Fruit fly (Drosophila melanogaster) whole organism, embryonic: ENCODE data around the gene bsk.

Experiments
- Blimp-1 ChIP-seq: fragments of 200-800 bp; sonication (Bioruptor generic); optimal IDR thresholded peaks from 3 replicates; lab custom pipeline; 2018; ENCODE audit warnings: missing biosample characterization, missing genetic modification characterization, mild to moderate bottlenecking, moderate library complexity, missing genetic modification reagents
- CG10274 ChIP-seq: fragments of 200-800 bp; sonication (Bioruptor generic); optimal IDR thresholded peaks from 3 replicates; lab custom pipeline; 2017; ENCODE audit warnings: missing biosample characterization, mild to moderate bottlenecking, missing genetic modification characterization
- CG10321 ChIP-seq: fragments of 200-800 bp; sonication (Bioruptor generic); IDR thresholded peaks from 2 replicates; pipeline ENCODE4 v1.3.6; 2022; ENCODE audit warnings: missing biosample characterization, missing genetic modification characterization
- CG12236 ChIP-seq: fragments of 200-800 bp; sonication (Bioruptor generic); optimal IDR thresholded peaks from 2 replicates; lab custom pipeline; 2016; ENCODE audit warnings: missing biosample characterization, missing genetic modification characterization
- CG12299 ChIP-seq: fragments of 200-800 bp; sonication (Bioruptor generic); optimal IDR thresholded peaks from 2 replicates; lab custom pipeline; 2018; ENCODE audit warnings: missing biosample characterization, mild to moderate bottlenecking, missing genetic modification characterization
- CG13296 ChIP-seq: fragments of 200-800 bp; sonication (Bioruptor generic); optimal IDR thresholded peaks from 3 replicates; lab custom pipeline; 2018; ENCODE audit warnings: missing biosample characterization, mild to moderate bottlenecking, missing genetic modification characterization
- CG13894 ChIP-seq: fragments of 200-800 bp; sonication (Bioruptor generic); optimal IDR thresholded peaks from 3 replicates; lab custom pipeline; 2018; ENCODE audit warnings: missing biosample characterization, mild to moderate bottlenecking, missing genetic modification characterization, moderate library complexity
- CG14014 ChIP-seq: fragments of 200-800 bp; sonication (Bioruptor generic); IDR thresholded peaks from 2 replicates; pipeline ENCODE4 v1.3.6; 2022; ENCODE audit warnings: missing biosample characterization, missing genetic modification characterization
- CG16813 ChIP-seq: fragments of 200-800 bp; sonication (Bioruptor generic); IDR thresholded peaks from 3 replicates; pipeline ENCODE4 v1.3.6; 2022; ENCODE audit warnings: missing biosample characterization, missing genetic modification characterization; ENCODE audit not compliant: partially characterized antibody
- CG16863 ChIP-seq: fragments of 200-800 bp; sonication (Bioruptor generic); optimal IDR thresholded peaks from 3 replicates; lab custom pipeline; 2016; ENCODE audit warnings: missing biosample characterization, missing genetic modification characterization
- CG17359 ChIP-seq: fragments of 200-800 bp; sonication (Bioruptor generic); optimal IDR thresholded peaks from 3 replicates; lab custom pipeline; 2018; ENCODE audit warnings: missing biosample characterization, mild to moderate bottlenecking, missing genetic modification characterization, moderate library complexity
- CG17912 ChIP-seq: fragments of 200-800 bp; sonication (Bioruptor generic); optimal IDR thresholded peaks from 2 replicates; lab custom pipeline; 2018; ENCODE audit warnings: missing biosample characterization, mild to moderate bottlenecking, missing genetic modification characterization
- CG1832 ChIP-seq: fragments of 200-800 bp; sonication (Bioruptor generic); optimal IDR thresholded peaks from 2 replicates; lab custom pipeline; 2017; ENCODE audit warnings: missing biosample characterization, mild to moderate bottlenecking, missing genetic modification characterization, inconsistent platforms
- CG18764 ChIP-seq: fragments of 200-800 bp; sonication (Bioruptor generic); optimal IDR thresholded peaks from 3 replicates; lab custom pipeline; 2016; ENCODE audit warnings: missing biosample characterization, missing genetic modification characterization
- CG2120 ChIP-seq: fragments of 200-800 bp; sonication (Bioruptor generic); optimal IDR thresholded peaks from 3 replicates; lab custom pipeline; 2016; ENCODE audit warnings: missing biosample characterization, missing genetic modification characterization
- CG2678 ChIP-seq: fragments of 200-800 bp; sonication (Bioruptor generic); optimal IDR thresholded peaks from 3 replicates; lab custom pipeline; 2019; ENCODE audit warnings: missing biosample characterization, mild to moderate bottlenecking, missing genetic modification characterization, moderate library complexity
- CG2889 ChIP-seq: fragments of 200-800 bp; sonication (Bioruptor generic); IDR thresholded peaks from 3 replicates; pipeline ENCODE4 v1.3.6; 2022; ENCODE audit warnings: missing biosample characterization, missing genetic modification characterization
- CG30020 ChIP-seq: fragments of 200-800 bp; optimal IDR thresholded peaks from 2 replicates; lab custom pipeline; 2019; ENCODE audit warnings: missing biosample characterization, mild to moderate bottlenecking, missing genetic modification characterization, moderate library complexity
- CG31441 ChIP-seq: fragments of 200-800 bp; sonication (Bioruptor generic); IDR thresholded peaks from 2 replicates; pipeline ENCODE4 v1.3.6; 2022; ENCODE audit warnings: missing biosample characterization, missing genetic modification characterization
- CG32532 ChIP-seq: fragments of 200-800 bp; sonication (Bioruptor generic); IDR thresholded peaks from 2 replicates; pipeline ENCODE4 v1.3.6; 2022; ENCODE audit warnings: missing biosample characterization, missing genetic modification characterization
- CG3726 ChIP-seq: fragments of 200-800 bp; sonication (Bioruptor generic); IDR thresholded peaks from 3 replicates; pipeline ENCODE4, ENCODE4 v1.3.6; 2022; ENCODE audit warnings: missing biosample characterization, missing genetic modification characterization
- CG6683 ChIP-seq: fragments of 200-800 bp; sonication (Bioruptor generic); optimal IDR thresholded peaks from 2 replicates; lab custom pipeline; 2017; ENCODE audit warnings: missing biosample characterization, mild to moderate bottlenecking, missing genetic modification characterization, missing genetic modification reagents
- CG6854 ChIP-seq: fragments of 200-800 bp; sonication (Bioruptor generic); optimal IDR thresholded peaks from 3 replicates; lab custom pipeline; 2017; ENCODE audit warnings: missing biosample characterization, mild to moderate bottlenecking, missing genetic modification characterization
- CG7987 ChIP-seq: fragments of 200-800 bp; sonication (Bioruptor generic); optimal IDR thresholded peaks from 2 replicates; lab custom pipeline; 2018; ENCODE audit warnings: missing biosample characterization, mild to moderate bottlenecking, missing genetic modification characterization, moderate library complexity
- CTCF ChIP-seq: fragments of 200-800 bp; sonication (Bioruptor generic); optimal IDR thresholded peaks from 2 replicates; lab custom pipeline; 2017; ENCODE audit warnings: missing biosample characterization, mild to moderate bottlenecking, missing genetic modification characterization, moderate library complexity
- Camta ChIP-seq: fragments of 200-800 bp; sonication (Bioruptor generic); optimal IDR thresholded peaks from 2 replicates; lab custom pipeline; 2016; ENCODE audit warnings: missing biosample characterization, missing genetic modification characterization
- D19B ChIP-seq: fragments of 200-800 bp; sonication (Bioruptor generic); optimal IDR thresholded peaks from 2 replicates; lab custom pipeline; 2017; ENCODE audit warnings: missing biosample characterization, mild to moderate bottlenecking, missing genetic modification characterization
- Dfd ChIP-seq, 2 experiments: fragments of >200 bp; optimal IDR thresholded peaks; 2 replicates each; lab custom pipeline; 2017; ENCODE audit warnings: missing biosample characterization in 2 of 2, missing genetic modification characterization in 2 of 2
- E2f2 ChIP-seq: fragments of 200-800 bp; sonication (Bioruptor generic); IDR thresholded peaks from 2 replicates; pipeline ENCODE4 v1.3.6; 2022; ENCODE audit warnings: missing biosample characterization, missing genetic modification characterization
- Nf-YA ChIP-seq: fragments of 200-800 bp; sonication (Bioruptor generic); IDR thresholded peaks from 2 replicates; pipeline ENCODE4 v1.3.6; 2022; ENCODE audit warnings: missing biosample characterization, missing genetic modification characterization
- Sox100B ChIP-seq: fragments of 200-800 bp; sonication (Bioruptor generic); optimal IDR thresholded peaks from 3 replicates; lab custom pipeline; 2018; ENCODE audit warnings: missing biosample characterization, mild to moderate bottlenecking, missing genetic modification characterization
- Ssrp ChIP-seq: fragments of 200-800 bp; sonication (Bioruptor generic); optimal IDR thresholded peaks from 2 replicates; lab custom pipeline; 2018; ENCODE audit warnings: missing biosample characterization, mild to moderate bottlenecking, missing genetic modification characterization, moderate library complexity
- Tbp ChIP-seq: fragments of >200 bp; optimal IDR thresholded peaks from 2 replicates; lab custom pipeline; 2018; ENCODE audit warnings: missing biosample characterization, missing genetic modification characterization
- br ChIP-seq: fragments of >200 bp; optimal IDR thresholded peaks from 2 replicates; lab custom pipeline; 2017
- cato ChIP-seq: fragments of 200-800 bp; sonication (Bioruptor generic); optimal IDR thresholded peaks from 2 replicates; lab custom pipeline; 2016; ENCODE audit warnings: missing biosample characterization, missing genetic modification characterization, borderline replicate concordance
- crol ChIP-seq: fragments of 200-800 bp; sonication (Bioruptor generic); IDR thresholded peaks from 2 replicates; pipeline ENCODE4 v1.3.6; 2022; ENCODE audit warnings: missing biosample characterization, missing genetic modification characterization
- ems ChIP-seq: fragments of 200-800 bp; sonication (Bioruptor generic); optimal IDR thresholded peaks from 3 replicates; lab custom pipeline; 2016; ENCODE audit warnings: missing biosample characterization, missing genetic modification characterization
- gcm ChIP-seq: fragments of 200-800 bp; sonication (Bioruptor generic); optimal IDR thresholded peaks from 2 replicates; lab custom pipeline; 2019; ENCODE audit warnings: missing biosample characterization, mild to moderate bottlenecking, missing genetic modification characterization, moderate library complexity
- insv ChIP-seq, 2 experiments: fragments of 200-800 bp; sonication (Bioruptor generic); optimal IDR thresholded peaks; 3 replicates each; lab custom pipeline; 2016 to 2018; ENCODE audit warnings: missing biosample characterization in 2 of 2, missing genetic modification characterization in 2 of 2
- knrl ChIP-seq: fragments of 200-800 bp; sonication (Bioruptor generic); IDR thresholded peaks from 3 replicates; pipeline ENCODE4 v1.3.6; 2022; ENCODE audit warnings: missing biosample characterization, missing genetic modification characterization; ENCODE audit not compliant: partially characterized antibody
- mirr ChIP-seq: fragments of 200-800 bp; sonication (Bioruptor generic); optimal IDR thresholded peaks from 3 replicates; lab custom pipeline; 2018; ENCODE audit warnings: missing biosample characterization, mild to moderate bottlenecking, missing genetic modification characterization
- nau ChIP-seq: fragments of 200-800 bp; sonication (Bioruptor generic); optimal IDR thresholded peaks from 3 replicates; lab custom pipeline; 2017; ENCODE audit warnings: missing biosample characterization, mild to moderate bottlenecking, missing genetic modification characterization, missing genetic modification reagents
- nerfin-1 ChIP-seq: fragments of 200-800 bp; sonication (Bioruptor generic); optimal IDR thresholded peaks from 3 replicates; lab custom pipeline; 2019; ENCODE audit warnings: missing biosample characterization, mild to moderate bottlenecking, missing genetic modification characterization, moderate library complexity
- pho ChIP-seq: fragments of 200-800 bp; sonication (Bioruptor generic); optimal IDR thresholded peaks from 2 replicates; lab custom pipeline; 2016; ENCODE audit warnings: missing biosample characterization, missing genetic modification characterization
- salm ChIP-seq: fragments of 200-800 bp; sonication (Bioruptor generic); optimal IDR thresholded peaks from 2 replicates; lab custom pipeline; 2018; ENCODE audit warnings: missing biosample characterization, mild to moderate bottlenecking, missing genetic modification characterization
- sima ChIP-seq: fragments of 200-800 bp; sonication (Bioruptor generic); optimal IDR thresholded peaks from 2 replicates; lab custom pipeline; 2016; ENCODE audit warnings: missing biosample characterization, missing genetic modification characterization
- so ChIP-seq: fragments of 200-800 bp; sonication (Bioruptor generic); IDR thresholded peaks from 3 replicates; pipeline ENCODE4 v1.3.6; 2022; ENCODE audit warnings: missing biosample characterization, missing genetic modification characterization
- tup ChIP-seq: fragments of 200-800 bp; sonication (Bioruptor generic); optimal IDR thresholded peaks from 2 replicates; lab custom pipeline; 2016; ENCODE audit warnings: missing biosample characterization, mild to moderate bottlenecking, missing genetic modification characterization, moderate library complexity
- unc-4 ChIP-seq: fragments of 200-800 bp; sonication (Bioruptor generic); IDR thresholded peaks from 2 replicates; pipeline ENCODE4 v1.3.6; 2022; ENCODE audit warnings: missing biosample characterization, missing genetic modification characterization; ENCODE audit not compliant: partially characterized antibody
- vnd ChIP-seq: fragments of 200-800 bp; sonication (Bioruptor generic); IDR thresholded peaks from 3 replicates; pipeline ENCODE4 v1.3.6; 2022; ENCODE audit warnings: missing biosample characterization, missing genetic modification characterization; ENCODE audit not compliant: partially characterized antibody
- wor ChIP-seq: fragments of 200-800 bp; sonication (Bioruptor generic); IDR thresholded peaks from 2 replicates; pipeline ENCODE4 v1.3.6; 2022; ENCODE audit warnings: missing biosample characterization, missing genetic modification characterization

bsk gene

DNA sequence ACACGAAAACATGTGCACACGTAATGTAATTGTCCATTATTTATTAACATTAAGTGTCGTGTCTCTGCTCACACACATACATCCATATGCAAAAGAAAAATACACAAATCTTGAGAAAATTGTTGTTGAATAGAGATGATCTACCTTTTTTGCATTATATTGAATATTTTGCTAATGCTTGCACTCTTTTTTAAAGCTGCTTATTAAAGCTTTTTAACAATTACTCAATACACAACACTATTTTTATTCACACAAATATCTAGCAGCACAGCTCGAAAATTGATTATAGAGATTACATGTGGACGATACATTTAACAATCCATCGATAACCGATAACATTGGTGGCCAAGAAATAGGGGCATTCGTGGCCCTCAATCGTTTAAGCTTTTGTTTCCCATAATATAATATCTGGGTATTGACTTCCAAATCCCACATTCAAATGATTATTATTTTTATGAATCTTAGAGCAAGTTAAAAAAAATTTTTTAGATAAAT is 41.8 kb upstream of the bsk start, which contains the start of gene Ufd4 (continued):
- TF ChIP-seq CG17912 (no peak), Ssrp (tag; lab: Kevin White, UChicago) (peak; percentile 68), CG10274 (GFP tag; lab: Kevin White, UChicago) (no peak), CG17359 (tag; lab: Kevin White, UChicago) (peak; percentile 73), nerfin-1 (tag; lab: Kevin White, UChicago) (no peak), CG1832 (GFP tag; lab: Kevin White, UChicago) (no peak), CG2678 (tag; lab: Kevin White, UChicago) (no peak), CG31441 (GFP tag; lab: Robert Waterston, UW) (no peak), CG30020 (tag; lab: Kevin White, UChicago) (peak; percentile 95), unc-4 (GFP tag; lab: Robert Waterston, UW) (no peak; the same call in 1 of the 2 replicates), CG2889 (GFP tag; lab: Robert Waterston, UW) (no peak), Camta (GFP tag; lab: Kevin White, UChicago) (peak; percentile 68), so (GFP tag; lab: Robert Waterston, UW) (no peak; the same call in 2 of the 3 replicates), gcm (no peak), CG6854 (GFP tag; lab: Kevin White, UChicago) (no peak), cato (GFP tag; lab: Kevin White, UChicago) (no peak), Dfd (GFP tag; optimal IDR thresholded peaks at IDR 0.05; lab: Kevin White, UChicago) (no peak), sima (no peak), CG12299 (tag; lab: Kevin White, UChicago) (no peak), mirr (GFP tag; lab: Kevin White, UChicago) (no peak), Sox100B (no peak), CG10321 (GFP tag; lab: Robert Waterston, UW) (no peak), ems (GFP tag; lab: Kevin White, UChicago) (peak; percentile 64), Blimp-1 (GFP tag; lab: Kevin White, UChicago) (no peak), Nf-YA (peak; percentile 44; the same call in 1 of the 2 replicates), E2f2 (GFP tag; lab: Robert Waterston, UW) (peak; percentile 33; the same call in 1 of the 2 replicates), crol (GFP tag; lab: Robert Waterston, UW) (no peak), CG7987 (peak; percentile 43), CG6683 (GFP tag; lab: Kevin White, UChicago) (peak; percentile 24), tup (GFP tag; lab: Kevin White, UChicago) (no peak), CTCF (GFP tag; lab: Kevin White, UChicago) (no peak), CG32532 (GFP tag; lab: Robert Waterston, UW) (no peak; the same call in 1 of the 2 replicates), CG18764 (GFP tag; lab: Kevin White, UChicago) (peak; percentile 50), wor (no peak), CG2120 (peak; percentile 79), CG13894 (tag; lab: Kevin White, UChicago) (no peak), insv (GFP tag; optimal IDR thresholded peaks at IDR 0.05; lab: Kevin White, UChicago) (no peak), CG16863 (peak; percentile 63), CG16813 (GFP tag; lab: Robert Waterston, UW) (peak; percentile 40; the same call in 2 of the 3 replicates), knrl (GFP tag; lab: Robert Waterston, UW) (no peak), Tbp (GFP tag; lab: Kevin White, UChicago) (no peak), CG13296 (GFP tag; lab: Kevin White, UChicago) (peak; percentile 76), D19B (no peak), salm (no peak), vnd (GFP tag; lab: Robert Waterston, UW) (no peak), pho (GFP tag; lab: Kevin White, UChicago) (peak; percentile 61), CG14014 (GFP tag; lab: Robert Waterston, UW) (peak; percentile 75; the same call in 1 of the 2 replicates), nau (no peak), CG12236 (no peak), br (lab: Kevin White, UChicago) (no peak), CG3726 (GFP tag; lab: Robert Waterston, UW) (no peak)
